ENCODE assay signal across 1 fruit fly cellular context in the genomic region with DNA sequence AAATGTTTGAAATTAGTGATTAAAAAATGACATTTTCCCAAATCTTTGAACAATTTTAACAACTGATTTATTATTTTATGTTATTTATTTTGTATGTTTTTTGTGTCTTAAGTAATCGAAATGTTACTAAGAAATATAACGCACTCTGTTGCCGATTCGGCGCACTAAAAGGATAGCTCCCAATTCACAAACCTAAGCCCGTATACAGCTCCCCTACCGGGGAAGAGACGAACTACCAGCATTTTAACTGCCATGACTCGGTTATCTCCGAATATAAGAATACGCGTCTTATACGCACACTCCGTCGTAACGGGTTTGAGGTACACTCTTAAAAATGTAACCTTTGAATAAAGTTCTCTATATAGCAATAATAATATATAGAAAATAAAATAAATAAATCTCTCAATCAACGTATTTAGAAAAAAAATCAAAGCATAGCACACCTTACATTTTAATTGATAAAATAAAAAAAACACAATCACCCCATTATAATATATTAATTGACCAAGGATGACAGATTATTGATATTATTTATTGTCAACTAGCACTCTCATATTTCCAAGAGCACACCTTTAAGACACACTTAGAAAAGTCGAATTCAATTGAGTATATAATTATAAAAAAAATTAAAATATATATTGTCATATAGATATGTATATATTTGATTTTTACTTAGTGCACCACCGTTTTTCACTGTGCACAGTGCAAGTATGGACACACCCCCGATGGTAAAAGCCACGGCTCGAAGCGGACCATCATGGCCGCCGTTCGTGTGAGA.
TF ChIP-seq lines count a peak whose summit lies in the region.

No protein-coding gene starts in this region.

TF ChIP-seq in whole organism, embryonic, 481 proteins besides CTCF, POLR2A, EP300 and RAD21 (continued from another document and continues in another):
- TF ChIP-seq slbo (GFP tag; IDR thresholded peaks at IDR 0.05; lab: Robert Waterston, UW) (peak; percentile 59; the same call in 1 of the 2 replicates), onecut (GFP tag; IDR thresholded peaks at IDR 0.05; lab: Robert Waterston, UW) (peak; percentile 23; the same call in 1 of the 2 replicates), cad (GFP tag; optimal IDR thresholded peaks at IDR 0.05; lab: Kevin White, UChicago) (no peak), CG10267 (tag; optimal IDR thresholded peaks at IDR 0.05; lab: Kevin White, UChicago) (peak; percentile 84), CG3847 (GFP tag; IDR thresholded peaks at IDR 0.05; lab: Robert Waterston, UW) (peak; percentile 54), Fer2 (tag; optimal IDR thresholded peaks at IDR 0.05; lab: Kevin White, UChicago) (peak; percentile 37), nerfin-1 (tag; optimal IDR thresholded peaks at IDR 0.05; lab: Kevin White, UChicago) (peak; percentile 73), CG2712 (tag; optimal IDR thresholded peaks at IDR 0.05; lab: Kevin White, UChicago) (peak; percentile 93), CG18764 (GFP tag; optimal IDR thresholded peaks at IDR 0.05; lab: Kevin White, UChicago) (peak; percentile 40), Max (GFP tag; optimal IDR thresholded peaks at IDR 0.05; lab: Kevin White, UChicago) (no peak), Hmr (GFP tag; optimal IDR thresholded peaks at IDR 0.05; lab: Kevin White, UChicago) (peak; percentile 87), CG10543 (GFP tag; optimal IDR thresholded peaks at IDR 0.05; lab: Kevin White, UChicago) (peak; percentile 87), Hr39 (optimal IDR thresholded peaks at IDR 0.05; lab: Kevin White, UChicago) (no peak), Meics (GFP tag; optimal IDR thresholded peaks at IDR 0.05; lab: Kevin White, UChicago) (peak; percentile 89), CG14050 (GFP tag; IDR thresholded peaks at IDR 0.05; lab: Robert Waterston, UW) (peak; percentile 43), Dek (tag; optimal IDR thresholded peaks at IDR 0.05; lab: Kevin White, UChicago) (peak; percentile 84), yki (optimal IDR thresholded peaks at IDR 0.05; lab: Kevin White, UChicago) (no peak), NC2β (GFP tag; optimal IDR thresholded peaks at IDR 0.05; lab: Kevin White, UChicago) (no peak), Myb (GFP tag; optimal IDR thresholded peaks at IDR 0.05; lab: Kevin White, UChicago) (peak; percentile 36), CG7556 (GFP tag; optimal IDR thresholded peaks at IDR 0.05; lab: Kevin White, UChicago) (peak; percentile 93), crp (GFP tag; optimal IDR thresholded peaks at IDR 0.05; lab: Kevin White, UChicago) (peak in 1 of 2 experiments; percentile 28), fu2 (GFP tag; optimal IDR thresholded peaks at IDR 0.05; lab: Kevin White, UChicago) (no peak), CG8089 (GFP tag; optimal IDR thresholded peaks at IDR 0.05; lab: Kevin White, UChicago) (peak; percentile 41), Bteb2 (GFP tag; optimal IDR thresholded peaks at IDR 0.05; lab: Kevin White, UChicago) (no peak), CG14014 (GFP tag; IDR thresholded peaks at IDR 0.05; lab: Robert Waterston, UW) (peak; percentile 42; the same call in 1 of the 2 replicates), bsh (GFP tag; optimal IDR thresholded peaks at IDR 0.05; lab: Kevin White, UChicago) (peak in 1 of 2 experiments; percentile 86), esg (GFP tag; conservative IDR thresholded peaks at IDR 0.05; lab: Robert Waterston, UW) (peak; percentile 68), PHDP (tag; optimal IDR thresholded peaks at IDR 0.05; lab: Kevin White, UChicago) (peak; percentile 84), CG12219 (GFP tag; optimal IDR thresholded peaks at IDR 0.05; lab: Kevin White, UChicago) (peak; percentile 47), pan (optimal IDR thresholded peaks at IDR 0.05; lab: Kevin White, UChicago) (no peak), pan (GFP tag; optimal IDR thresholded peaks at IDR 0.05 in 1 of 2, IDR thresholded peaks at IDR 0.05 in 1 of 2) (peak in 1 of 2 experiments; percentile 70), CG13287 (GFP tag; IDR thresholded peaks at IDR 0.05; lab: Robert Waterston, UW; ENCODE audit: partially characterized antibody) (peak; percentile 10; the same call in 1 of the 2 replicates), Sox100B (GFP tag; optimal IDR thresholded peaks at IDR 0.05; lab: Kevin White, UChicago) (peak; percentile 93), Rx (GFP tag; IDR thresholded peaks at IDR 0.05; lab: Robert Waterston, UW) (peak; percentile 27), Scr (GFP tag; IDR thresholded peaks at IDR 0.05; lab: Robert Waterston, UW; ENCODE audit: partially characterized antibody) (no peak), CG32772 (GFP tag; IDR thresholded peaks at IDR 0.05; lab: Robert Waterston, UW) (peak; percentile 57), CG7963 (GFP tag; IDR thresholded peaks at IDR 0.05; lab: Robert Waterston, UW; ENCODE audit: partially characterized antibody) (no peak), CG10431 (GFP tag; optimal IDR thresholded peaks at IDR 0.05; lab: Kevin White, UChicago) (peak; percentile 64), Six4 (GFP tag; optimal IDR thresholded peaks at IDR 0.05; lab: Kevin White, UChicago) (peak; percentile 74), CG34376 (GFP tag; optimal IDR thresholded peaks at IDR 0.05; lab: Kevin White, UChicago) (no peak), h (optimal IDR thresholded peaks at IDR 0.05; lab: Kevin White, UChicago) (no peak), BtbVII (GFP tag; optimal IDR thresholded peaks at IDR 0.05; lab: Kevin White, UChicago) (peak; percentile 83), CG17802 (tag; optimal IDR thresholded peaks at IDR 0.05; lab: Kevin White, UChicago) (peak; percentile 15), CG10209 (GFP tag; optimal IDR thresholded peaks at IDR 0.05; lab: Kevin White, UChicago) (peak; percentile 90), vvl (GFP tag; IDR thresholded peaks at IDR 0.05; lab: Robert Waterston, UW) (peak; percentile 60), slp2 (GFP tag; optimal IDR thresholded peaks at IDR 0.05; lab: Kevin White, UChicago) (no peak), CG10462 (GFP tag; optimal IDR thresholded peaks at IDR 0.05; lab: Kevin White, UChicago) (peak; percentile 81), CG30403 (GFP tag; optimal IDR thresholded peaks at IDR 0.05; lab: Kevin White, UChicago) (peak; percentile 86), wek (GFP tag; optimal IDR thresholded peaks at IDR 0.05; lab: Kevin White, UChicago) (no peak), CG1647 (GFP tag; optimal IDR thresholded peaks at IDR 0.05; lab: Kevin White, UChicago) (no peak), mirr (GFP tag; optimal IDR thresholded peaks at IDR 0.05; lab: Kevin White, UChicago) (no peak), HLH54F (GFP tag; optimal IDR thresholded peaks at IDR 0.05; lab: Kevin White, UChicago) (no peak), Stat92E (GFP tag; optimal IDR thresholded peaks at IDR 0.05; lab: Kevin White, UChicago) (peak in 1 of 3 experiments; percentile 5), sisA (GFP tag; IDR thresholded peaks at IDR 0.05; lab: Robert Waterston, UW) (peak; percentile 53), CG2116 (GFP tag; optimal IDR thresholded peaks at IDR 0.05; lab: Kevin White, UChicago) (peak; percentile 61), CG1832 (GFP tag; optimal IDR thresholded peaks at IDR 0.05; lab: Kevin White, UChicago) (no peak), H15 (GFP tag; IDR thresholded peaks at IDR 0.05; lab: Robert Waterston, UW) (no peak), CG10147 (GFP tag; optimal IDR thresholded peaks at IDR 0.05; lab: Kevin White, UChicago) (no peak), CG17328 (GFP tag; IDR thresholded peaks at IDR 0.05; lab: Robert Waterston, UW) (peak; percentile 64), NK7.1 (GFP tag; optimal IDR thresholded peaks at IDR 0.05; lab: Kevin White, UChicago) (no peak), CG12236 (GFP tag; optimal IDR thresholded peaks at IDR 0.05; lab: Kevin White, UChicago) (no peak), gcm (GFP tag; optimal IDR thresholded peaks at IDR 0.05; lab: Kevin White, UChicago) (peak; percentile 85), pb (GFP tag; optimal IDR thresholded peaks at IDR 0.05; lab: Kevin White, UChicago) (no peak), CG10654 (GFP tag; optimal IDR thresholded peaks at IDR 0.05; lab: Kevin White, UChicago) (peak; percentile 72), chinmo (GFP tag; IDR thresholded peaks at IDR 0.05; lab: Robert Waterston, UW; ENCODE audit: partially characterized antibody) (0 out of 4 replicates have a peak, but pooled peaks have one; percentile 45), Poxn (GFP tag; IDR thresholded peaks at IDR 0.05; lab: Robert Waterston, UW) (no peak), usp (GFP tag; optimal IDR thresholded peaks at IDR 0.05; lab: Kevin White, UChicago) (no peak), inv (GFP tag; IDR thresholded peaks at IDR 0.05; lab: Robert Waterston, UW; ENCODE audit: partially characterized antibody) (no peak), CG12659 (GFP tag; optimal IDR thresholded peaks at IDR 0.05; lab: Kevin White, UChicago) (peak; percentile 91), CG5180 (GFP tag; optimal IDR thresholded peaks at IDR 0.05; lab: Kevin White, UChicago) (peak; percentile 74), exex (tag; optimal IDR thresholded peaks at IDR 0.05; lab: Kevin White, UChicago) (no peak), CG3065 (GFP tag; optimal IDR thresholded peaks at IDR 0.05; lab: Kevin White, UChicago) (peak; percentile 42), danr (GFP tag; IDR thresholded peaks at IDR 0.05; lab: Robert Waterston, UW) (peak; percentile 52; the same call in 1 of the 2 replicates), grau (tag; optimal IDR thresholded peaks at IDR 0.05; lab: Kevin White, UChicago) (peak; percentile 89), kah (GFP tag; optimal IDR thresholded peaks at IDR 0.05; lab: Kevin White, UChicago) (peak; percentile 48), salm (tag; optimal IDR thresholded peaks at IDR 0.05; lab: Kevin White, UChicago) (peak; percentile 60), ab (GFP tag; optimal IDR thresholded peaks at IDR 0.05; lab: Kevin White, UChicago) (no peak), knrl (GFP tag; IDR thresholded peaks at IDR 0.05; lab: Robert Waterston, UW; ENCODE audit: partially characterized antibody) (no peak; the same call in 2 of the 3 replicates), ftz-f1 (GFP tag; optimal IDR thresholded peaks at IDR 0.05; lab: Kevin White, UChicago) (no peak), HHEX (GFP tag; optimal IDR thresholded peaks at IDR 0.05; lab: Kevin White, UChicago) (peak; percentile 75), Trl (optimal IDR thresholded peaks at IDR 0.05; lab: Kevin White, UChicago) (no peak), Trl (GFP tag; optimal IDR thresholded peaks at IDR 0.05; lab: Kevin White, UChicago) (peak; percentile 19), corto (GFP tag; optimal IDR thresholded peaks at IDR 0.05; lab: Kevin White, UChicago) (no peak), CG18262 (tag; optimal IDR thresholded peaks at IDR 0.05; lab: Kevin White, UChicago) (peak; percentile 97), CG11456 (GFP tag; IDR thresholded peaks at IDR 0.05; lab: Robert Waterston, UW) (peak; percentile 80), crc (GFP tag; optimal IDR thresholded peaks at IDR 0.05; lab: Kevin White, UChicago) (no peak), CG17186 (GFP tag; optimal IDR thresholded peaks at IDR 0.05; lab: Kevin White, UChicago) (no peak), CG3163 (GFP tag; optimal IDR thresholded peaks at IDR 0.05; lab: Kevin White, UChicago) (no peak), CG32767 (GFP tag; IDR thresholded peaks at IDR 0.05; lab: Robert Waterston, UW) (peak; percentile 78; the same call in 1 of the 2 replicates), GATAe (GFP tag; conservative IDR thresholded peaks at IDR 0.05; lab: Robert Waterston, UW) (no peak), Nf-YC (tag; optimal IDR thresholded peaks at IDR 0.05; lab: Kevin White, UChicago) (peak; percentile 91), Mrtf (GFP tag; IDR thresholded peaks at IDR 0.05; lab: Robert Waterston, UW) (no peak; the same call in 2 of the 3 replicates), mam (GFP tag; optimal IDR thresholded peaks at IDR 0.05; lab: Kevin White, UChicago) (peak; percentile 14), Dll (GFP tag; IDR thresholded peaks at IDR 0.05; lab: Robert Waterston, UW; ENCODE audit: partially characterized antibody) (no peak), dmrt99B (tag; optimal IDR thresholded peaks at IDR 0.05; lab: Kevin White, UChicago) (peak; percentile 86), trem (tag; optimal IDR thresholded peaks at IDR 0.05; lab: Kevin White, UChicago) (peak; percentile 74), CG6765 (GFP tag; optimal IDR thresholded peaks at IDR 0.05; lab: Kevin White, UChicago) (peak; percentile 81), CG13894 (tag; optimal IDR thresholded peaks at IDR 0.05; lab: Kevin White, UChicago) (no peak), zen2 (GFP tag; IDR thresholded peaks at IDR 0.05; lab: Robert Waterston, UW; ENCODE audit: partially characterized antibody) (no peak), CG11085 (GFP tag; IDR thresholded peaks at IDR 0.05; lab: Robert Waterston, UW) (no peak), ap (GFP tag; IDR thresholded peaks at IDR 0.05; lab: Robert Waterston, UW) (no peak), CG4282 (GFP tag; optimal IDR thresholded peaks at IDR 0.05; lab: Kevin White, UChicago) (no peak), lov (optimal IDR thresholded peaks at IDR 0.05; lab: Kevin White, UChicago) (no peak), lov (GFP tag; IDR thresholded peaks at IDR 0.05; lab: Robert Waterston, UW) (0 out of 3 replicates have a peak, but pooled peaks have one; percentile 8), HLH3B (GFP tag; IDR thresholded peaks at IDR 0.05; lab: Robert Waterston, UW) (peak; percentile 68), HLHmδ (GFP tag; optimal IDR thresholded peaks at IDR 0.05; lab: Kevin White, UChicago) (no peak), Ravus (GFP tag; IDR thresholded peaks at IDR 0.05; lab: Robert Waterston, UW) (peak; percentile 7; the same call in 1 of the 2 replicates), Sry-β (GFP tag; optimal IDR thresholded peaks at IDR 0.05; lab: Kevin White, UChicago) (peak; percentile 54), CG4730 (GFP tag; IDR thresholded peaks at IDR 0.05; lab: Robert Waterston, UW) (peak; percentile 53; the same call in 1 of the 2 replicates), fru (optimal IDR thresholded peaks at IDR 0.05; lab: Kevin White, UChicago) (no peak), bab2 (GFP tag; optimal IDR thresholded peaks at IDR 0.05; lab: Kevin White, UChicago) (peak; percentile 9), CG4404 (GFP tag; IDR thresholded peaks at IDR 0.05; lab: Robert Waterston, UW) (peak; percentile 64), zen (tag; optimal IDR thresholded peaks at IDR 0.05; lab: Kevin White, UChicago) (peak; percentile 76), CG11723 (GFP tag; optimal IDR thresholded peaks at IDR 0.05; lab: Kevin White, UChicago) (peak; percentile 67), ssp (GFP tag; IDR thresholded peaks at IDR 0.05; lab: Robert Waterston, UW) (no peak), tin (GFP tag; optimal IDR thresholded peaks at IDR 0.05; lab: Kevin White, UChicago) (peak; percentile 78), CG7357 (GFP tag; IDR thresholded peaks at IDR 0.05; lab: Robert Waterston, UW) (0 out of 3 replicates have a peak, but pooled peaks have one; percentile 24), ham (GFP tag; IDR thresholded peaks at IDR 0.05; lab: Robert Waterston, UW) (no peak), E2f1 (GFP tag; IDR thresholded peaks at IDR 0.05; lab: Robert Waterston, UW) (0 out of 2 replicates have a peak, but pooled peaks have one; percentile 48), CG12071 (GFP tag; optimal IDR thresholded peaks at IDR 0.05; lab: Kevin White, UChicago) (no peak)
